Worm (Caenorhabditis elegans): ENCODE measurements around the gene lgc-5.

DNA sequence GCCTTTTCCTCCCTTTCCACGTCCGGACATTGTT lies 8.7 kb upstream of the lgc-5 start, which contains the start of gene his-31:
- TF ChIP-seq efl-1 (GFP tag; optimal IDR thresholded peaks at IDR 0.05) = no peak
- no peak for TF ChIP-seq ztf-3 (GFP tag; optimal IDR thresholded peaks at IDR 0.05)
- TF ChIP-seq Y67H2A.10 (GFP tag; conservative IDR thresholded peaks at IDR 0.05) = no peak
- TF ChIP-seq aptf-3 (GFP tag; IDR thresholded peaks at IDR 0.05) = no peak
- no peak for TF ChIP-seq T07F8.4 (tag; optimal IDR thresholded peaks at IDR 0.05)
- no peak for TF ChIP-seq snpc-3.4 (tag; optimal IDR thresholded peaks at IDR 0.05)
- TF ChIP-seq hlh-12 (tag; optimal IDR thresholded peaks at IDR 0.05) = no peak
- no peak for TF ChIP-seq D2030.7 (GFP tag; IDR thresholded peaks at IDR 0.05)
- no peak for TF ChIP-seq nfya-1 (tag; optimal IDR thresholded peaks at IDR 0.05; ENCODE audit: borderline replicate concordance, insufficient read depth)
- TF ChIP-seq Y53G8AR.9 (GFP tag; conservative IDR thresholded peaks at IDR 0.05) = no peak
- no peak for TF ChIP-seq pha-4 (tag; optimal IDR thresholded peaks at IDR 0.05)
- TF ChIP-seq snpc-4 (GFP tag; optimal IDR thresholded peaks at IDR 0.05) = no peak
- no peak for TF ChIP-seq snpc-4 (tag; optimal IDR thresholded peaks at IDR 0.05)
